Worm (Caenorhabditis elegans) whole organism, early embryonic: ENCODE results near the gene clc-6.

ENCODE experiments used
- F13C5.2 ChIP-seq: sonication (generic microtip); optimal IDR thresholded peaks from 2 replicates; lab custom pipeline; 2017; ENCODE audit warnings: mild to moderate bottlenecking, missing genetic modification characterization, inconsistent platforms, missing compliant biosample characterization
- aly-1 ChIP-seq: sonication (generic microtip); optimal IDR thresholded peaks from 2 replicates; lab custom pipeline; 2016; ENCODE audit warnings: missing genetic modification characterization, missing compliant biosample characterization
- ama-1 ChIP-seq: fragments of 150-350 bp; optimal IDR thresholded peaks from 2 replicates; lab custom pipeline; 2014
- ets-7 ChIP-seq: sonication (generic microtip); optimal IDR thresholded peaks from 2 replicates; lab custom pipeline; 2016; ENCODE audit warnings: missing genotype, missing genetic modification characterization, missing compliant biosample characterization
- flt-1 ChIP-seq: fragments of 200-800 bp; sonication (Bioruptor generic); IDR thresholded peaks from 2 replicates; pipeline ENCODE4 v1.3.6; 2022; ENCODE audit warnings: missing genetic modification characterization, missing compliant biosample characterization
- hmbx-1 ChIP-seq: sonication (generic microtip); optimal IDR thresholded peaks from 2 replicates; lab custom pipeline; 2016; ENCODE audit warnings: mild to moderate bottlenecking, missing genetic modification characterization, missing compliant biosample characterization
- sea-1 ChIP-seq: fragments of 200-800 bp; sonication (Bioruptor generic); conservative IDR thresholded peaks from 2 replicates; pipeline ENCODE4 v1.3.6; 2022; ENCODE audit warnings: missing genetic modification characterization, missing compliant biosample characterization

ce11 chrV:11155553-11155952 is 40.5 kb downstream of the clc-6 start, which contains the start of gene srg-38:
- no peak for TF ChIP-seq sea-1
- TF ChIP-seq F13C5.2 (tag; lab: Kevin White, UChicago), result no peak
- TF ChIP-seq aly-1, result no peak
- TF ChIP-seq ama-1 (lab: Kevin White, UChicago), result no peak
- TF ChIP-seq hmbx-1 (tag; lab: Kevin White, UChicago), result no peak
- TF ChIP-seq ets-7 (tag; lab: Kevin White, UChicago), result no peak
- TF ChIP-seq flt-1, result no peak
